Worm (Caenorhabditis elegans) whole organism, young adult: ENCODE results near the gene cyp-32B1.
A peak's percentile ranks its signal among the peaks of the same experiment; 100 is the strongest.

Experiments used
- B0336.3 ChIP-seq: fragments of 200-800 bp; sonication (Bioruptor generic); IDR thresholded peaks from 2 replicates; pipeline ENCODE4 v1.3.6; 2022; ENCODE audit warnings: missing genetic modification characterization, missing compliant biosample characterization
- C17E4.6 ChIP-seq: fragments of 200-800 bp; sonication (Bioruptor generic); IDR thresholded peaks from 2 replicates; pipeline ENCODE4 v1.3.6; 2022; ENCODE audit warnings: missing genetic modification reagents, missing genetic modification characterization, missing compliant biosample characterization
- D2030.7 ChIP-seq: fragments of 200-800 bp; sonication (Bioruptor generic); IDR thresholded peaks from 2 replicates; pipeline ENCODE4 v1.3.6; 2022; ENCODE audit warnings: missing genetic modification reagents, missing genetic modification characterization, missing compliant biosample characterization
- F33H1.4 ChIP-seq: fragments of 200-800 bp; sonication (Bioruptor generic); IDR thresholded peaks from 2 replicates; pipeline ENCODE4 v1.3.6; 2022; ENCODE audit warnings: missing genetic modification reagents, missing genetic modification characterization, missing compliant biosample characterization
- F52B5.7 ChIP-seq: sonication (generic microtip); optimal IDR thresholded peaks from 2 replicates; lab custom pipeline; 2016; ENCODE audit warnings: mild to moderate bottlenecking, missing genetic modification characterization, missing compliant biosample characterization
- K11D2.4 ChIP-seq: fragments of 200-800 bp; sonication (Bioruptor generic); IDR thresholded peaks from 2 replicates; pipeline ENCODE4 v1.3.6; 2022; ENCODE audit warnings: missing genetic modification reagents, missing genetic modification characterization, missing compliant biosample characterization
- K12H6.12 ChIP-seq: fragments of 200-800 bp; sonication (Bioruptor generic); optimal IDR thresholded peaks from 2 replicates; lab custom pipeline; 2018; ENCODE audit warnings: mild to moderate bottlenecking, missing genetic modification characterization, missing compliant biosample characterization
- Y95B8A.8 ChIP-seq: fragments of 200-800 bp; sonication (Bioruptor generic); IDR thresholded peaks from 2 replicates; pipeline ENCODE4 v1.3.6; 2022; ENCODE audit warnings: missing genetic modification reagents, missing genetic modification characterization, missing compliant biosample characterization
- attf-3 ChIP-seq: fragments of 200-800 bp; sonication (Bioruptor generic); conservative IDR thresholded peaks from 2 replicates; pipeline ENCODE4 v1.3.6; 2022; ENCODE audit warnings: missing genetic modification reagents, missing genetic modification characterization, missing compliant biosample characterization
- attf-5 ChIP-seq: fragments of 200-800 bp; sonication (Bioruptor generic); optimal IDR thresholded peaks from 2 replicates; lab custom pipeline; 2018; ENCODE audit warnings: mild to moderate bottlenecking, missing genetic modification characterization, missing compliant biosample characterization
- bed-1 ChIP-seq: fragments of 200-800 bp; sonication (Bioruptor generic); IDR thresholded peaks from 2 replicates; pipeline ENCODE4 v1.3.6; 2022; ENCODE audit warnings: missing genetic modification reagents, missing genetic modification characterization, missing compliant biosample characterization
- bed-2 ChIP-seq: fragments of 200-800 bp; sonication (Bioruptor generic); IDR thresholded peaks from 2 replicates; pipeline ENCODE4 v1.3.6; 2022; ENCODE audit warnings: missing genetic modification reagents, missing genetic modification characterization, missing compliant biosample characterization
- cebp-1 ChIP-seq, 2 experiments: fragments of 200-800 bp in 1 of 2; sonication (Bioruptor generic) in 1 of 2; sonication (generic microtip) in 1 of 2; IDR thresholded peaks in 1 of 2; optimal IDR thresholded peaks in 1 of 2; 2 replicates each; pipeline versions ENCODE4 v1.3.6 to Lab custom; 2017 to 2022; ENCODE audit warnings: missing compliant biosample characterization in 2 of 2, missing genetic modification characterization in 2 of 2, mild to moderate bottlenecking in 1 of 2, missing genetic modification reagents in 1 of 2, moderate library complexity in 1 of 2
- cebp-2 ChIP-seq: fragments of 200-800 bp; sonication (Bioruptor generic); IDR thresholded peaks from 2 replicates; pipeline ENCODE4 v1.3.6; 2022; ENCODE audit warnings: missing genetic modification characterization, missing compliant biosample characterization
- ceh-79 ChIP-seq: sonication (generic microtip); optimal IDR thresholded peaks from 2 replicates; lab custom pipeline; 2017; ENCODE audit warnings: mild to moderate bottlenecking, missing genetic modification characterization, missing compliant biosample characterization
- dpl-1 ChIP-seq: fragments of 150-350 bp; optimal IDR thresholded peaks from 2 replicates; lab custom pipeline; 2014; ENCODE audit warnings: missing biosample characterization, missing genetic modification reagents, missing genetic modification characterization
- egl-18 ChIP-seq: fragments of 200-800 bp; sonication (Bioruptor generic); IDR thresholded peaks from 2 replicates; pipeline ENCODE4 v1.3.6; 2022; ENCODE audit warnings: missing genetic modification reagents, missing genetic modification characterization, missing compliant biosample characterization
- egrh-3 ChIP-seq: fragments of 200-800 bp; sonication (Bioruptor generic); IDR thresholded peaks from 2 replicates; pipeline ENCODE4 v1.3.6; 2022; ENCODE audit warnings: missing genetic modification reagents, missing genetic modification characterization, missing compliant biosample characterization
- ekl-4 ChIP-seq: fragments of 200-800 bp; sonication (Bioruptor generic); IDR thresholded peaks from 2 replicates; pipeline ENCODE4 v1.3.6; 2022; ENCODE audit warnings: missing genetic modification reagents, missing genetic modification characterization, missing compliant biosample characterization
- him-1 ChIP-seq: sonication (generic microtip); optimal IDR thresholded peaks from 2 replicates; lab custom pipeline; 2016; ENCODE audit warnings: missing genotype, missing genetic modification reagents, missing genetic modification characterization, missing compliant biosample characterization
- hmg-1.2 ChIP-seq: fragments of 200-800 bp; sonication (Bioruptor generic); IDR thresholded peaks from 2 replicates; pipeline ENCODE4 v1.3.6; 2022; ENCODE audit warnings: missing genetic modification reagents, missing genetic modification characterization, missing compliant biosample characterization
- let-607 ChIP-seq, 2 experiments: fragments of 200-800 bp in 1 of 2; sonication (Bioruptor generic) in 1 of 2; sonication (generic microtip) in 1 of 2; optimal IDR thresholded peaks; 2 replicates each; lab custom pipeline; 2016 to 2018; ENCODE audit warnings: mild to moderate bottlenecking in 2 of 2, missing compliant biosample characterization in 2 of 2, missing genetic modification characterization in 2 of 2, moderate library complexity in 2 of 2, missing genotype in 1 of 2
- lsy-27 ChIP-seq: sonication (generic microtip); optimal IDR thresholded peaks from 2 replicates; lab custom pipeline; 2017; ENCODE audit warnings: missing genetic modification characterization, mild to moderate bottlenecking, missing compliant biosample characterization, antibody characterized with exemption, missing genotype, borderline replicate concordance; ENCODE audit not compliant: insufficient read depth
- madf-3 ChIP-seq: fragments of 200-800 bp; sonication (Bioruptor generic); IDR thresholded peaks from 2 replicates; pipeline ENCODE4 v1.3.6; 2022; ENCODE audit warnings: missing genetic modification reagents, missing genetic modification characterization, missing compliant biosample characterization
- madf-8 ChIP-seq: fragments of 200-800 bp; sonication (Bioruptor generic); conservative IDR thresholded peaks from 2 replicates; pipeline ENCODE4 v1.3.6; 2022; ENCODE audit warnings: missing genetic modification reagents, missing genetic modification characterization, missing compliant biosample characterization
- mcd-1 ChIP-seq: fragments of 200-800 bp; sonication (Bioruptor generic); IDR thresholded peaks from 2 replicates; pipeline ENCODE4 v1.3.6; 2022; ENCODE audit warnings: missing genetic modification reagents, missing genetic modification characterization, missing compliant biosample characterization
- nfyb-1 ChIP-seq: fragments of 200-800 bp; sonication (Bioruptor generic); IDR thresholded peaks from 2 replicates; pipeline ENCODE4 v1.3.6; 2022; ENCODE audit warnings: missing genetic modification reagents, missing genetic modification characterization, missing compliant biosample characterization
- nhr-80 ChIP-seq: sonication (generic microtip); optimal IDR thresholded peaks from 2 replicates; lab custom pipeline; 2016; ENCODE audit warnings: missing genetic modification characterization, missing compliant biosample characterization
- pbrm-1 ChIP-seq: fragments of 200-800 bp; sonication (Bioruptor generic); IDR thresholded peaks from 2 replicates; pipeline ENCODE4 v1.3.6; 2022; ENCODE audit warnings: missing genetic modification reagents, missing genetic modification characterization, missing compliant biosample characterization
- sdz-38 ChIP-seq: sonication (generic microtip); optimal IDR thresholded peaks from 2 replicates; lab custom pipeline; 2016; ENCODE audit warnings: missing genotype, missing genetic modification characterization, missing compliant biosample characterization
- snpc-3.4 ChIP-seq: sonication (generic microtip); optimal IDR thresholded peaks from 2 replicates; lab custom pipeline; 2017; ENCODE audit warnings: missing genetic modification characterization, mild to moderate bottlenecking, missing compliant biosample characterization, antibody characterized with exemption, moderate library complexity, missing genotype, missing genetic modification reagents
- somi-1 ChIP-seq: fragments of 200-800 bp; sonication (Bioruptor generic); optimal IDR thresholded peaks from 2 replicates; lab custom pipeline; 2018; ENCODE audit warnings: mild to moderate bottlenecking, missing genetic modification characterization, missing compliant biosample characterization
- zfh-2 ChIP-seq: fragments of 200-800 bp; sonication (Bioruptor generic); conservative IDR thresholded peaks from 2 replicates; pipeline ENCODE4 v1.3.6; 2022; ENCODE audit warnings: missing genetic modification reagents, missing genetic modification characterization, missing compliant biosample characterization
- zim-3 ChIP-seq: sonication (generic microtip); optimal IDR thresholded peaks from 2 replicates; lab custom pipeline; 2017; ENCODE audit warnings: mild to moderate bottlenecking, missing genetic modification characterization, moderate library complexity, missing compliant biosample characterization

The cyp-32B1 gene

DNA sequence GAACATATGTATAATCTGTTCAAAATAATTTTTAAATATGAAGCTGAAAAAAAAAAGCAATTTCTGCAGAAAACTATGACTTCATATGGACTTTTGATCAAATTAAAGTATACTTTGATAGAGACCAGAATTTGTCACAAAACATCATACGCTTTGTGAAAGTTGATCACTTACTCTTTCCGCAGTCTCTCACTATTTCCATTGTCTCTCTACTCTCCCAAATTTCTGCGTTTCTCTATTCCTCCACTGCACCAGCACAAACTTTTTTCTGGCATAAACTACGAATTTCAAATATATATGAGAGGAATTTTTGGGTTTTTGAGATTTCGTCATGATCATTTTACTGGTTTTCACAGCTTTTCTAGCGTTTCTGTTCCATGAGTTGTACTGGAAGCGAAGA lies 34.6 kb upstream of the cyp-32B1 start, which contains the start of gene cyp-33C4:
Gene cyp-33C4, plus strand, starts transcription at position 293 of the 400 bp plus-strand sequence.
- TF ChIP-seq dpl-1, result no peak
- TF ChIP-seq hmg-1.2 (GFP tag; lab: Robert Waterston, UW), result peak; percentile 71; the same call in 1 of the 2 replicates
- TF ChIP-seq madf-3 (GFP tag; lab: Robert Waterston, UW), result no peak
- TF ChIP-seq zfh-2 (GFP tag; lab: Robert Waterston, UW), result no peak
- 0 out of 2 replicates have a peak, but pooled peaks have one; percentile 27 for TF ChIP-seq cebp-1 (GFP tag; IDR thresholded peaks at IDR 0.05; lab: Robert Waterston, UW)
- TF ChIP-seq cebp-1 (tag; optimal IDR thresholded peaks at IDR 0.05; lab: Kevin White, UChicago), result peak; percentile 55
- TF ChIP-seq attf-3 (GFP tag; lab: Robert Waterston, UW), result no peak
- TF ChIP-seq let-607 (tag; optimal IDR thresholded peaks at IDR 0.05; lab: Kevin White, UChicago), result no peak
- no peak for TF ChIP-seq K11D2.4 (GFP tag; lab: Robert Waterston, UW)
- no peak for TF ChIP-seq him-1 (tag; lab: Kevin White, UChicago)
- TF ChIP-seq nhr-80, result peak; percentile 33

DNA sequence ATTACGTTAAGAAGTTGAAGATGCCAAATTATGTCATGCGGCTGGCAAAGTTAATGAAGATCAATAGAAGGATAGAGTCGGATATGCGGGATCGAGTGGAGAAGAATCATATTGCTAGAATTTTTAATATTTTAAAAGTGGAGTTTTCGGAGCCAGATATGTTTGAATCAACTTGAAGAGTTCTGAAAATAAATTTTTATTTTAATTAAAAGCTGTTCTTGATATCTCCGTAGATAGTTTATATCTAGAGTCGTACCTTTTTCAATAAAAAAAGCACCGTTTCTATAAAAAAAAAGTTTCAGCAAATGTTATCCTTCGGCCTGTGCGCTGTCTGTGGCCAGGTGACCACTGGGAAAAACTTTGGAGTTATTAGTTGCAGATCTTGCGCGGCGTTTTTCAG lies 32.0 kb upstream of the cyp-32B1 start, which contains the start of gene nhr-96:
Gene nhr-96, plus strand, starts transcription at position 301 of the 400 bp plus-strand sequence.
- TF ChIP-seq madf-8 (no peak), bed-2 (GFP tag; lab: Robert Waterston, UW) (no peak), bed-1 (GFP tag; lab: Robert Waterston, UW) (no peak), pbrm-1 (GFP tag; lab: Robert Waterston, UW) (no peak), nfyb-1 (GFP tag; lab: Robert Waterston, UW) (no peak), F33H1.4 (GFP tag; lab: Robert Waterston, UW) (no peak), ekl-4 (no peak), zim-3 (tag; lab: Kevin White, UChicago) (no peak), C17E4.6 (GFP tag; lab: Robert Waterston, UW) (no peak), egl-18 (GFP tag; lab: Robert Waterston, UW) (no peak), D2030.7 (GFP tag; lab: Robert Waterston, UW) (no peak), K12H6.12 (tag; lab: Kevin White, UChicago) (no peak), ceh-79 (tag; lab: Kevin White, UChicago) (no peak), B0336.3 (GFP tag; lab: Robert Waterston, UW) (no peak), lsy-27 (tag; lab: Kevin White, UChicago) (no peak), cebp-1 (GFP tag; IDR thresholded peaks at IDR 0.05; lab: Robert Waterston, UW) (no peak), cebp-1 (tag; optimal IDR thresholded peaks at IDR 0.05; lab: Kevin White, UChicago) (no peak)

DNA sequence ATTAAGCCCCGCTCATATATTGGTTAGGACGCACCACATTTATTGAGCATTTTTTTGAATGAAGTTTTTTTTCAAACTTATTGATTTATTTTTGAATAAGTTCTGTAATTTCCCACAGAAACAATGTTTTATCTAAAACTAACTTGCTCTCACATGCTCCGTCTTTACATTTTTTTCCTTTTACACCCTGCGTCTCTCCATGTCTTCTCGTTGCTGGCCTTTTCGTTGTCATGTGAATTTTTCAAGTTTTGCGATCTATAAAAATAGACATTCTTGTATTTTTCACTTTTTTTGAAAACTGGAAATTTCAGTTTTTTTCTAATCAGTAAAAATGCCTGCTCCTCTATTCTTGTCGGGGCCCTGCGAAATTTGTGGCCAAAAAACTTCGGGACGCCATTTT lies 29.7 kb upstream of the cyp-32B1 start, which contains the start of gene nhr-134:
Gene nhr-134, plus strand, starts transcription at position 312 of the 400 bp plus-strand sequence.
- no peak for TF ChIP-seq mcd-1
- no peak for TF ChIP-seq F52B5.7
- TF ChIP-seq lsy-27 (tag; lab: Kevin White, UChicago), result no peak
- TF ChIP-seq snpc-3.4, result no peak
- TF ChIP-seq cebp-1 (GFP tag; IDR thresholded peaks at IDR 0.05; lab: Robert Waterston, UW), result no peak
- TF ChIP-seq cebp-1 (tag; optimal IDR thresholded peaks at IDR 0.05; lab: Kevin White, UChicago), result peak; percentile 25
- peak; percentile 52; the same call in 1 of the 2 replicates for TF ChIP-seq hmg-1.2 (GFP tag; lab: Robert Waterston, UW)
- no peak for TF ChIP-seq somi-1
- no peak for TF ChIP-seq F33H1.4 (GFP tag; lab: Robert Waterston, UW)
- TF ChIP-seq attf-5 (GFP tag; lab: Kevin White, UChicago), result peak; percentile 34
- no peak for TF ChIP-seq sdz-38 (tag; lab: Kevin White, UChicago)
- TF ChIP-seq Y95B8A.8 (GFP tag; lab: Robert Waterston, UW), result no peak
- no peak for TF ChIP-seq C17E4.6 (GFP tag; lab: Robert Waterston, UW)
- TF ChIP-seq egrh-3, result no peak
- no peak for TF ChIP-seq cebp-2 (GFP tag; lab: Robert Waterston, UW)
- peak; percentile 4 for TF ChIP-seq nhr-80
